Fruit fly (Drosophila melanogaster) ovary, adult (tissue): ENCODE measurements around the gene CG4565.
A peak's percentile ranks its signal among the peaks of the same experiment; 100 is the strongest.

Experiments used
- CG17801 ChIP-seq: fragments of 200-800 bp; optimal IDR thresholded peaks from 2 replicates; lab custom pipeline; 2019; ENCODE audit warnings: missing biosample characterization, mild to moderate bottlenecking, missing genetic modification characterization, moderate library complexity; ENCODE audit not compliant: partially characterized antibody

Gene CG4565

dm6 chr3R:10884031-10884677, 31.6 kb downstream of the CG4565 start:
- TF ChIP-seq CG17801 (GFP tag; lab: Kevin White, UChicago): no peak

dm6 chr3R:10884678-10885421, 32.3 kb downstream of the CG4565 start, which contains the start of gene CG14696:
TSS of gene CG14696 (minus strand) at chr3R:10885001.
- TF ChIP-seq CG17801 (GFP tag; lab: Kevin White, UChicago): no peak

dm6 chr3R:10885422-10886081, 33.0 kb downstream of the CG4565 start, which contains the start of gene Leash:
TSS of gene Leash (plus strand) at chr3R:10885540.
- TF ChIP-seq CG17801 (GFP tag; lab: Kevin White, UChicago): peak; percentile 9

dm6 chr3R:10886462-10887315, 34.2 kb downstream of the CG4565 start:
- TF ChIP-seq CG17801 (GFP tag; lab: Kevin White, UChicago): peak; percentile 82

dm6 chr3R:10888300-10888632, 35.7 kb downstream of the CG4565 start:
- TF ChIP-seq CG17801 (GFP tag; lab: Kevin White, UChicago): no peak

- TF ChIP-seq CG17801 (GFP tag; lab: Kevin White, UChicago): peak; percentile 48
Observed at dm6 chr3R:10888633-10889519, 36.4 kb downstream of the CG4565 start.

- no peak for TF ChIP-seq CG17801 (GFP tag; lab: Kevin White, UChicago)
Observed at dm6 chr3R:10889520-10889887, 37.0 kb downstream of the CG4565 start, which contains the start of gene Ak3. TSS of gene Ak3 (minus strand) at chr3R:10889588.

- no peak for TF ChIP-seq CG17801 (GFP tag; lab: Kevin White, UChicago)
Observed at dm6 chr3R:10893327-10893726, 40.8 kb downstream of the CG4565 start, which contains the start of gene CG6621. TSS of gene CG6621 (minus strand) at chr3R:10893531.
